Fruit fly (Drosophila melanogaster): ENCODE data around the gene Cyp9f3.

- TF ChIP-seq CG4496 (GFP tag; IDR thresholded peaks at IDR 0.05) (peak; percentile 61; the same call in 2 of the 3 replicates), Snoo (tag; optimal IDR thresholded peaks at IDR 0.05) (no peak), D1 (tag; optimal IDR thresholded peaks at IDR 0.05) (peak; percentile 45), gl (tag; optimal IDR thresholded peaks at IDR 0.05) (peak; percentile 22), CG13204 (GFP tag; optimal IDR thresholded peaks at IDR 0.05) (no peak), CG32121 (GFP tag; IDR thresholded peaks at IDR 0.05) (peak; percentile 57; the same call in 1 of the 2 replicates)
Measured at dm6 chr3R:12442601-12443533, 44.1 kb upstream of the Cyp9f3 start.
